Worm (Caenorhabditis elegans): ENCODE data around the gene C07G1.6.

The C07G1.6 gene

DNA sequence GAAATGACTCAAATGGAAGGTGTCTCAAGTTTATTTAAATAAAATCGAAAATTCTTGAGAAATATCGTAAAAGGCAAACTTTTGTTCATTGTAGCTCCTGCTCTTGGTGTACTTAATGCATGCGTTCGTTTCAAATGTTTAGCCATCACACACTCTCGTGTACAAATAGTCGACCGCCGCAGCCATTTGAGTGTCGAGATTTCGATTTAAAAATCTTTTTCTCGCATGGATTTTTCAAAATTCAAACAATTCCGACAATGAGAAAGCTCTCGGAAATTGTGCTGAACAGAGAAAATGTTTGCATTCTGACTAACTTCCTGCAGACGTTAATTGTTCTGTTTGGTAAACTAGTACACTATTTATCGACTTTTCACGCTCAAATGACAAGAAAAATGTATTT, 10.9 kb downstream of the C07G1.6 start:
- TF ChIP-seq unc-62 (GFP tag; optimal IDR thresholded peaks at IDR 0.05 in 1 of 2) (peak in 1 of 2 experiments; percentile 86), unc-62 (tag; optimal IDR thresholded peaks at IDR 0.05) (no peak), nhr-10 (tag; optimal IDR thresholded peaks at IDR 0.05) (no peak)

DNA sequence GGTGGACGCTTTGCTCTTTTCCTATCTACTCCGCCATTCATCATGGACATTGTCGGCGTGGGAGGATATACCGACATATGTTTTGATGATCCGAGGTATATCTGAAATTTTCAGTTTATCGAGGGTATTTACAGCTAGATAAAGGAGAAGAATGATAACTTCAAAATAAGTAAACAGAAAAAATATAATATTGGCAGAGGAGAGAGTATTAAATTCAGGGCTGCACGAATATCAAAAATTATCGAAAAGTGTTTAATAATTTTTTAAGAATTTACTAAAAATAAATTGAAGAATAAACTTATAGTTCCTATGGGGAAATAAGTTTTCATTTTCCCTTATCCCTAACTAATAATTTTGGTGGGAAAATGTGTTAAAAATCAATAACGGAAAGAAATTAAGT, 11.3 kb downstream of the C07G1.6 start, which contains the start of gene wsp-1:
Gene wsp-1 (minus strand): TSS at position 101 of the 400 bp plus-strand sequence.
- no peak for TF ChIP-seq ceh-44 (GFP tag; IDR thresholded peaks at IDR 0.05)
- TF ChIP-seq arid-1 (GFP tag; conservative IDR thresholded peaks at IDR 0.05): no peak
- TF ChIP-seq zag-1 (tag; optimal IDR thresholded peaks at IDR 0.05): no peak
- TF ChIP-seq F10B5.3 (tag; optimal IDR thresholded peaks at IDR 0.05): no peak
- no peak for TF ChIP-seq ceh-62 (tag; optimal IDR thresholded peaks at IDR 0.05)
- no peak for TF ChIP-seq daf-19 (GFP tag; conservative IDR thresholded peaks at IDR 0.05)
- TF ChIP-seq dmd-9 (GFP tag; IDR thresholded peaks at IDR 0.05): no peak
- TF ChIP-seq php-3 (GFP tag; IDR thresholded peaks at IDR 0.05): no peak
- TF ChIP-seq nhr-41 (GFP tag; IDR thresholded peaks at IDR 0.05): no peak

DNA sequence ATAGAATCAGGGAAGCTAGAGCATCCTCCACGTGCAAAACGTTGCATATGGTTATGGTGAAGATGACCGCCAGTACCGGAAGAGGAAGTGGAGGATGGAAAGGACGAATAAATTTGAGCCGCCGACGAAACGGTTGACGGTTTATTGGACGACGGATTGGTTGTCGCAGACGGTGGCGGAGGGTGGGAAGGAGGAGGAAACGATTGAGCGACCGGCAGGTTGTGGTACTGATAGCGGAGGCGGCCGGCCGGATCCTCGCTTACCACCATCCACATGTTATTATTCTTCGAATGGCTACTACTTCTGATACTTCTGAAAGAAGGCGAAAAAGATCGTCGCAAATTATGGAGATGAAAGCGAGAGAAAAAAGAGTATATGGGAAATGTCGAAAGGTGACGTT, 17.3 kb downstream of the C07G1.6 start:
- TF ChIP-seq set-16 (GFP tag; IDR thresholded peaks at IDR 0.05) (peak; percentile 66), dmd-8 (GFP tag; IDR thresholded peaks at IDR 0.05) (no peak), zip-11 (GFP tag; IDR thresholded peaks at IDR 0.05) (no peak), aha-1 (tag) (peak; percentile 45), daf-16 (GFP tag; optimal IDR thresholded peaks at IDR 0.05) (no peak), daf-16 (tag; optimal IDR thresholded peaks at IDR 0.05) (no peak)

DNA sequence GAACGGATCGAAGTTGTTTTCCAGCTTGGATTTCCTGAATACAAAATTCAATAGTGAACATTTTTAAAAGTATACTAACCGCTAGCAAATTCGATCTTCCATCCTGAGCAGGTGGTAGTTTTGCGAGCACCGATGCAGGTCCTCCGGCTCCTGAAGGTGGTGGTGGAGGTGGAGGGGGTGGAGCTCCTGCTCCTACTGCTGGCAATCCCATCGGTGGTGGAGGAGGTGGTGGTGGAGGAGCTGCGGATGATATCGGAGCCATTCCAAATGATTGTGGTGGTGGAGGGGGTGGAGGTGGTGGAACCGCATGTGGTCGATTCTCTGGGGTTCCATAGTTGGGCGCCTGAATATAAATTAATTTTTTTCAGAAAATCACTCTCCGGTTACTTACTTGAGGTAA, 20.5 kb downstream of the C07G1.6 start:
- TF ChIP-seq pha-4 (GFP tag; IDR thresholded peaks at IDR 0.05) (0 out of 2 replicates have a peak, but pooled peaks have one; percentile 8), pha-4 (tag; optimal IDR thresholded peaks at IDR 0.05) (no peak), set-16 (GFP tag; IDR thresholded peaks at IDR 0.05) (peak; percentile 95), aha-1 (tag) (no peak), nhr-25 (tag; optimal IDR thresholded peaks at IDR 0.05; ENCODE audit: borderline replicate concordance, insufficient read depth) (no peak), unc-62 (GFP tag; optimal IDR thresholded peaks at IDR 0.05 in 1 of 2) (peak in 1 of 2 experiments; percentile 6), unc-62 (tag; optimal IDR thresholded peaks at IDR 0.05) (no peak)

DNA sequence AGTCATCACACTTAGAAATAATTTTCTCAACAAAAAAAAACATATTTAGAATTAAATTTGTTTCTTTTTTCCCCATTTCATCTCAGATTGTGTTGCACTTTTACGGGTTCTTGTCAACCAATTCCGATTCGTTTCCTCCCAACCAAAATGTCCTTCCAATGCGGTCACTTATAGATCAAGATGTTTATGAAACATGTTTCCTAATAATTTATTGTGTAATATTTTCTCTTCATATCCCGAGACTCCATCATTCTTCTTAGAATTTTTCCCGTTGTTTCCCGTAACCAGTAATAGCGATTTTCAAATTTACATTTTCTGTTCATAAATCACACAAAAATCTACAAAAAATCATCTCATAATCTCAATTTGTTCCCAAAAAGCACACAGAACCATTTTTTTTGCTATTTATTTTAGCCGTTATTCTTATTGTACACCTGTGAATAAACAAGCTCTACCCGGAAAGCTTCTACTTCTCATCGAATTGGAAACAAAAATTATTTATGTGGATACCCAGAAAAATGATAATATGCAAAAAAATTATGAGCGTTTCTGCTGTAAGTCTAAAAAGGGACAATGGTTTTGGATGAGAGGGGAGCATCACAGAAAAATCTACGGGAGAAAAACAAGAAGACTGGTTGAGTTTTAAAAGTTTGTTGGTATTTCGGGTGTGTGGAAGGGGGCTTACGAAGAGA, 21.6 kb downstream of the C07G1.6 start:
- TF ChIP-seq arid-1 (GFP tag; conservative IDR thresholded peaks at IDR 0.05) (0 out of 2 replicates have a peak, but pooled peaks have one; percentile 17), unc-62 (GFP tag; optimal IDR thresholded peaks at IDR 0.05 in 1 of 2) (peak in 1 of 2 experiments; percentile 98), unc-62 (tag; optimal IDR thresholded peaks at IDR 0.05) (no peak), Y105C5A.15 (GFP tag; IDR thresholded peaks at IDR 0.05) (peak; percentile 7; the same call in 1 of the 2 replicates), aha-1 (tag) (peak; percentile 58), F49E8.2 (tag; optimal IDR thresholded peaks at IDR 0.05; ENCODE audit: borderline replicate concordance) (no peak), F37D6.2 (tag; optimal IDR thresholded peaks at IDR 0.05) (no peak)

DNA sequence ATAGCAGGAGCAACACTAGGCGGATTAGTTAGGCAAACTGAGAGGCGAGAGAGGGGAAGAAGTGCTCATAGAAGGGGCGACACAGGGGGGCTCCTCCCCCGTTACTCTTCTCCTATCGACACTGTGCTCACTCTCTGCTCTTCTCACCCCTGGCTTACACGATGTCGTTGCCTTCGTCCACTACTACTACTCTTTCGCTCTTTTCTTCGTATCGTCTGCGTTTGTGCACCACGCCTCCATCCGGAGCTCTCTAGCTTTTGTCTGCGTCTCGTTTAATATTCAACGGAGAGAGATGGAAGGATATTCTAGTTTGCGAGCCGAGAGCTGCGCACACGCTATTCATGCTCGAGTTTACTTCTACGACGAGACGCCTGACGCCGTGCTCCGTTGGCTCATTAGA, 26.9 kb downstream of the C07G1.6 start:
- no peak for TF ChIP-seq nhr-77 (tag; optimal IDR thresholded peaks at IDR 0.05)
- TF ChIP-seq T20F7.1 (GFP tag; optimal IDR thresholded peaks at IDR 0.05): no peak
- TF ChIP-seq lsy-2 (tag; optimal IDR thresholded peaks at IDR 0.05): peak in 1 of 2 experiments; percentile 49
- TF ChIP-seq snpc-1.2 (GFP tag; IDR thresholded peaks at IDR 0.05): no peak
- no peak for TF ChIP-seq mes-2 (tag; optimal IDR thresholded peaks at IDR 0.05; ENCODE audit: poor library complexity, severe bottlenecking)
- no peak for TF ChIP-seq zfp-2 (tag; optimal IDR thresholded peaks at IDR 0.05)
- TF ChIP-seq mxl-3 (GFP tag; optimal IDR thresholded peaks at IDR 0.05): peak; percentile 28
- TF ChIP-seq Y105C5A.15 (GFP tag; IDR thresholded peaks at IDR 0.05): no peak
- no peak for TF ChIP-seq lim-7 (GFP tag; IDR thresholded peaks at IDR 0.05)
- peak; percentile 71 for TF ChIP-seq nhr-11 (tag; optimal IDR thresholded peaks at IDR 0.05)
- no peak for TF ChIP-seq D1046.2 (GFP tag; IDR thresholded peaks at IDR 0.05)
- TF ChIP-seq nhr-102 (tag; optimal IDR thresholded peaks at IDR 0.05): no peak
- no peak for TF ChIP-seq lin-38 (GFP tag; IDR thresholded peaks at IDR 0.05)
- peak; percentile 15; the same call in 1 of the 2 replicates for TF ChIP-seq dmd-6 (GFP tag; IDR thresholded peaks at IDR 0.05)
- peak; percentile 58 for TF ChIP-seq mep-1 (tag; optimal IDR thresholded peaks at IDR 0.05)
- no peak for TF ChIP-seq duxl-1 (tag; optimal IDR thresholded peaks at IDR 0.05; ENCODE audit: poor library complexity)
- TF ChIP-seq ceh-44 (GFP tag; IDR thresholded peaks at IDR 0.05): 0 out of 2 replicates have a peak, but pooled peaks have one; percentile 42
- TF ChIP-seq arid-1 (GFP tag; conservative IDR thresholded peaks at IDR 0.05): no peak
- TF ChIP-seq mdl-1 (tag; optimal IDR thresholded peaks at IDR 0.05): peak in 1 of 2 experiments; percentile 12
- TF ChIP-seq F37D6.2 (tag; optimal IDR thresholded peaks at IDR 0.05): peak; percentile 3

Data from whole organism, L4 larva.